Worm (Caenorhabditis elegans) whole organism, mixed stage, embryonic: ENCODE data around the gene srh-98.

Experiments used
- ces-1 ChIP-seq: fragments of 150-350 bp; optimal IDR thresholded peaks from 2 replicates; lab custom pipeline; 2014; ENCODE audit warnings: missing biosample characterization, missing genetic modification reagents, missing genetic modification characterization
- elt-1 ChIP-seq: sonication (generic microtip); optimal IDR thresholded peaks from 2 replicates; lab custom pipeline; 2017; ENCODE audit warnings: missing genetic modification characterization, mild to moderate bottlenecking, missing compliant biosample characterization, antibody characterized with exemption, moderate library complexity, borderline replicate concordance; ENCODE audit not compliant: insufficient read depth
- elt-3 ChIP-seq: fragments of 150-350 bp; optimal IDR thresholded peaks from 2 replicates; lab custom pipeline; 2014; ENCODE audit warnings: missing biosample characterization, missing genetic modification characterization
- lin-13 ChIP-seq: fragments of 150-350 bp; optimal IDR thresholded peaks from 2 replicates; lab custom pipeline; 2014; ENCODE audit warnings: missing biosample characterization, missing genetic modification characterization
- lsy-2 ChIP-seq: fragments of 150-350 bp; optimal IDR thresholded peaks from 2 replicates; lab custom pipeline; 2014; ENCODE audit warnings: missing biosample characterization, missing genetic modification characterization
- mep-1 ChIP-seq: fragments of 150-350 bp; optimal IDR thresholded peaks from 2 replicates; lab custom pipeline; 2017; ENCODE audit warnings: missing biosample characterization, missing genetic modification reagents, missing genetic modification characterization, inconsistent platforms
- nhr-237 ChIP-seq: fragments of 150-350 bp; optimal IDR thresholded peaks from 2 replicates; lab custom pipeline; 2014; ENCODE audit warnings: missing biosample characterization, missing genetic modification characterization
- nhr-28 ChIP-seq: fragments of 150-350 bp; optimal IDR thresholded peaks from 2 replicates; lab custom pipeline; 2014; ENCODE audit warnings: missing biosample characterization, missing genetic modification characterization
- pha-4 ChIP-seq: fragments of 150-350 bp; optimal IDR thresholded peaks from 2 replicates; lab custom pipeline; 2018; ENCODE audit warnings: missing biosample characterization, missing genetic modification reagents, missing genetic modification characterization
- sptf-1 ChIP-seq: sonication (generic microtip); optimal IDR thresholded peaks from 2 replicates; lab custom pipeline; 2017; ENCODE audit warnings: mild to moderate bottlenecking, missing genetic modification characterization, moderate library complexity, missing compliant biosample characterization
- unc-62 ChIP-seq: fragments of 150-350 bp; optimal IDR thresholded peaks from 2 replicates; lab custom pipeline; 2014; ENCODE audit warnings: missing biosample characterization, missing genetic modification reagents, missing genetic modification characterization
- ztf-11 ChIP-seq: fragments of 150-350 bp; optimal IDR thresholded peaks from 2 replicates; lab custom pipeline; 2014; ENCODE audit warnings: missing biosample characterization, missing genetic modification characterization

DNA sequence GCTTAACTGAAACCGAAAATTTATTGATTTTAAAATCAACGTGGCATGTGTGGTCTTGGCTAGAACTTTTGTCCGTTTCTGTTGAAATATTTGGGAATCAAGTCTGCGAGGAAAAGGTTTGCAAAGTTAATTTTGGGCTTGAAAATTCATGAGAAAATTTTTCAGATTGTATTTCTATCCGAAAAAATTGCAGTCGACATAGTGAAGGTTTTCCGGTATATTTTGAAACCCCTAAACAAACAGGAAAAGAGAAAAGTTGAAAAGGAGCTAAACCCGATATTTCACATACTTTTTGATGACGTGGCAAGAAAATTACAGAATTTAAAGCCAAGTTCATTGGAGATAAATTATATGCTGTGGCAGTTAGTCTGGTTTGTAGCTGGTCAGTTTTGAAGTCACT, 24.1 kb upstream of the srh-98 start, which contains the start of gene nhr-127:
- TF ChIP-seq sptf-1, result no peak
- TF ChIP-seq nhr-28, result no peak
- no peak for TF ChIP-seq lin-13 (tag; lab: Kevin White, UChicago)
- TF ChIP-seq nhr-237 (tag; lab: Kevin White, UChicago), result no peak
- no peak for TF ChIP-seq pha-4
- no peak for TF ChIP-seq lsy-2 (tag; lab: Kevin White, UChicago)
- TF ChIP-seq mep-1, result no peak
- TF ChIP-seq elt-3, result no peak
- no peak for TF ChIP-seq unc-62 (GFP tag; lab: Kevin White, UChicago)
- TF ChIP-seq ztf-11 (tag; lab: Kevin White, UChicago), result no peak
- TF ChIP-seq ces-1 (GFP tag; lab: Kevin White, UChicago), result no peak
- no peak for TF ChIP-seq elt-1 (tag; lab: Kevin White, UChicago)
